Worm (Caenorhabditis elegans): ENCODE results near the gene F43C11.1.

Gene F43C11.1

ce11 chrII:2380174-2380573, 23.3 kb downstream of the F43C11.1 start, which contains the start of gene F16G10.7 (continued):
- TF ChIP-seq athp-1 (tag; optimal IDR thresholded peaks at IDR 0.05): no peak
- TF ChIP-seq lsl-1 (GFP tag; optimal IDR thresholded peaks at IDR 0.05): no peak
- no peak for TF ChIP-seq B0336.3 (GFP tag; IDR thresholded peaks at IDR 0.05)

ce11 chrII:2383334-2383733, 26.4 kb downstream of the F43C11.1 start, which contains the start of gene F16G10.8:
TSS of gene F16G10.8 (minus strand) at chrII:2383434.
- no peak for TF ChIP-seq ztf-25 (GFP tag; IDR thresholded peaks at IDR 0.05)
- TF ChIP-seq B0019.2 (GFP tag; conservative IDR thresholded peaks at IDR 0.05): no peak
- TF ChIP-seq ceh-79 (tag; optimal IDR thresholded peaks at IDR 0.05): no peak
- no peak for TF ChIP-seq nhr-27 (tag; optimal IDR thresholded peaks at IDR 0.05)
- TF ChIP-seq rpc-1 (optimal IDR thresholded peaks at IDR 0.05): no peak
- TF ChIP-seq rpc-1 (tag; optimal IDR thresholded peaks at IDR 0.05): no peak
- TF ChIP-seq hsf-1 (GFP tag; IDR thresholded peaks at IDR 0.05): no peak
- TF ChIP-seq lir-1 (GFP tag; conservative IDR thresholded peaks at IDR 0.05): no peak
- no peak for TF ChIP-seq F57A8.1 (GFP tag; optimal IDR thresholded peaks at IDR 0.05)
- no peak for TF ChIP-seq mes-4 (tag; optimal IDR thresholded peaks at IDR 0.05)
- no peak for TF ChIP-seq Y53G8AR.9 (GFP tag; conservative IDR thresholded peaks at IDR 0.05)
- TF ChIP-seq let-526 (GFP tag; IDR thresholded peaks at IDR 0.05): no peak

DNA sequence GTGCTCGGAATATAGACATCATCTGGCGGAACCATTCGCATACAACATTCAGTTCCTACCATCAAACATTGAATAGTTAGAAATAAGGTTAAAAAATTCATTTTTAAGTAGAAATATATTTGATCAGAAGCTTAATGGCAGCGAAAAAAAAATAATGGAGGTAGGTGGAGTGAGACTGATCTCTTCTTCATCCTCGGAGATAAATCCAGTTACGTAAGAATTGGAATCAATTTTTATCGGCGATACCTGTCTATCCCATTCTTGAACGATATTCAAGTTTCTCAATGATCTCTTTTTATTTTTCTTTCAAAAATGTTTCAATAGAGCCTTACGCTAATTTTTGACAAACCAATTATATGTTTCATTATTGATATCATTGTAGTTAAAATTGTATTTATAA, 28.6 kb downstream of the F43C11.1 start, which contains the start of gene F16G10.9:
Gene F16G10.9, minus strand, starts transcription at position 101 of the 400 bp plus-strand sequence.
- TF ChIP-seq dpff-1 (tag; optimal IDR thresholded peaks at IDR 0.05) (no peak), hsf-1 (GFP tag; IDR thresholded peaks at IDR 0.05) (no peak), Y95B8A.8 (GFP tag; IDR thresholded peaks at IDR 0.05) (no peak), nhr-179 (tag; optimal IDR thresholded peaks at IDR 0.05) (no peak), attf-5 (GFP tag; optimal IDR thresholded peaks at IDR 0.05) (no peak), nfya-2 (GFP tag; IDR thresholded peaks at IDR 0.05) (no peak), ceh-79 (tag; optimal IDR thresholded peaks at IDR 0.05) (no peak), athp-1 (tag; optimal IDR thresholded peaks at IDR 0.05) (no peak), F57A8.1 (GFP tag; optimal IDR thresholded peaks at IDR 0.05) (no peak), B0035.1 (tag; optimal IDR thresholded peaks at IDR 0.05) (no peak), cebp-1 (GFP tag; IDR thresholded peaks at IDR 0.05) (no peak), cebp-1 (tag; optimal IDR thresholded peaks at IDR 0.05) (no peak), nfyb-1 (GFP tag; IDR thresholded peaks at IDR 0.05) (no peak)

DNA sequence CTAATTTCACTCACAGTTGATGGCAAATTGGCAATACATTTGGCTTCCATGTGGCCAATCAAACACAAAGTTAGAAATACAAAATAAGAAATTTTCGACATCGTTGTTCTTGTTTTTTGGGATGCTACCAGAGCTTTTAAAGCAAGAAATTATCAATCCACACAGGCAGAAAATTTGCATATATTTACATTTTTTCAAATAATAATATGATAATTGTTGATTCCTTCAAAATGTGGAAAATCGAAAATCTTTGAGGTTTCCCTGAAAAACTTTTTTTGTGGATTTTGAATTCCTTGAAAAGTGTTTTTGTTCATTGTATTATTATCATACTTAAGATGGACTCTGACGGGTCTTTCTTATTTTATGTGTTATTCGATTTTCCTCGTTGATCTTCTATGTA, 34.0 kb downstream of the F43C11.1 start, which contains the start of gene F16G10.10:
Gene F16G10.10, minus strand, starts transcription at position 101 of the 400 bp plus-strand sequence.
- TF ChIP-seq athp-1 (tag; optimal IDR thresholded peaks at IDR 0.05): no peak
- TF ChIP-seq snpc-3.4 (tag; optimal IDR thresholded peaks at IDR 0.05): no peak
- no peak for TF ChIP-seq chd-7 (tag; optimal IDR thresholded peaks at IDR 0.05)
- no peak for TF ChIP-seq Y56A3A.18 (GFP tag; IDR thresholded peaks at IDR 0.05)
- TF ChIP-seq snpc-4 (GFP tag; optimal IDR thresholded peaks at IDR 0.05): no peak
- no peak for TF ChIP-seq snpc-4 (tag; optimal IDR thresholded peaks at IDR 0.05)
- no peak for TF ChIP-seq F49E8.2 (tag; optimal IDR thresholded peaks at IDR 0.05; ENCODE audit: insufficient read depth)
- no peak for TF ChIP-seq dpff-1 (tag; optimal IDR thresholded peaks at IDR 0.05)

DNA sequence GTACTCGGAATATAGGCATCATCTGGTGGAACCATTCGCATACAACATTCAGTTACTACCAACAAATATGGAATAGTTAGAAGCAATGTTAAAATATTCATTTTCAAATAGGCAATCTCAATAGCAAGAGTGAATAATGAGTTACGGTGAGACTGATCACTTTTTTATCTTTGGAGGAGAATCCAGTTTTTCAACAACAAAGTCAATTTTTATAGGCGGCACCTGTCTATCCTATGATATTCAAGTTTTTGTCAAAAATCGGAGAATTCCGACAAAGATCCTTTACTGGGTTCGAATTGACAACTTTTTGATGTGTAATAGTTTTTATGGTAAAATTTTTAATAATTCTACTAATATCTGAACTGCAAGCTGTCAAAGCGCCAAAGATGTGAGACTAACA, 36.9 kb downstream of the F43C11.1 start, which contains the start of gene F16G10.11:
Gene F16G10.11, minus strand, starts transcription at position 101 of the 400 bp plus-strand sequence.
- TF ChIP-seq sptf-2 (GFP tag; optimal IDR thresholded peaks at IDR 0.05) (no peak), F55B11.4 (tag; optimal IDR thresholded peaks at IDR 0.05; ENCODE audit: borderline replicate concordance, insufficient read depth) (no peak), nfya-2 (GFP tag; IDR thresholded peaks at IDR 0.05) (no peak), F23B12.7 (tag; optimal IDR thresholded peaks at IDR 0.05; ENCODE audit: insufficient read depth) (no peak), ZK185.1 (tag; optimal IDR thresholded peaks at IDR 0.05; ENCODE audit: poor library complexity, severe bottlenecking) (no peak), nfyb-1 (GFP tag; IDR thresholded peaks at IDR 0.05) (no peak), hlh-12 (tag; optimal IDR thresholded peaks at IDR 0.05) (no peak), mel-28 (tag; optimal IDR thresholded peaks at IDR 0.05; ENCODE audit: borderline replicate concordance) (no peak), C17E4.6 (GFP tag; IDR thresholded peaks at IDR 0.05) (no peak), F33H1.4 (GFP tag; IDR thresholded peaks at IDR 0.05) (no peak), rec-8 (tag; optimal IDR thresholded peaks at IDR 0.05) (no peak), him-1 (tag; optimal IDR thresholded peaks at IDR 0.05) (no peak), athp-1 (tag; optimal IDR thresholded peaks at IDR 0.05) (no peak), let-526 (GFP tag; IDR thresholded peaks at IDR 0.05) (no peak)
